Worm (Caenorhabditis elegans): ENCODE measurements around the gene clec-65.

The clec-65 gene

ce11 chrII:12914514-12915075 is 13.5 kb downstream of the clec-65 start, which contains the start of gene F35C5.12 (continued):
- TF ChIP-seq aha-1 (tag; optimal IDR thresholded peaks at IDR 0.05) (no peak), nhr-237 (tag; optimal IDR thresholded peaks at IDR 0.05) (no peak), nhr-12 (tag; optimal IDR thresholded peaks at IDR 0.05) (no peak)

- TF ChIP-seq nhr-71 (tag; optimal IDR thresholded peaks at IDR 0.05) (no peak), ets-5 (GFP tag; IDR thresholded peaks at IDR 0.05) (no peak), unc-30 (tag; optimal IDR thresholded peaks at IDR 0.05) (no peak), mep-1 (tag; optimal IDR thresholded peaks at IDR 0.05) (peak; percentile 8), ces-1 (GFP tag; optimal IDR thresholded peaks at IDR 0.05) (no peak), rnt-1 (tag; optimal IDR thresholded peaks at IDR 0.05) (peak; percentile 10), ztf-4 (tag; optimal IDR thresholded peaks at IDR 0.05) (no peak), dpl-1 (GFP tag; optimal IDR thresholded peaks at IDR 0.05) (peak; percentile 23 to 70 (median 41)), lin-13 (GFP tag; optimal IDR thresholded peaks at IDR 0.05) (peak; percentile 14), mdl-1 (tag; optimal IDR thresholded peaks at IDR 0.05) (no peak), lin-35 (GFP tag; optimal IDR thresholded peaks at IDR 0.05) (peak; percentile 26 to 54), nhr-85 (tag) (peak; percentile 68), snpc-4 (tag; optimal IDR thresholded peaks at IDR 0.05) (no peak), nhr-11 (tag; optimal IDR thresholded peaks at IDR 0.05) (no peak), vab-15 (tag; optimal IDR thresholded peaks at IDR 0.05) (no peak), ceh-82 (tag; optimal IDR thresholded peaks at IDR 0.05) (no peak), pqm-1 (tag; optimal IDR thresholded peaks at IDR 0.05) (no peak), skn-1 (tag; optimal IDR thresholded peaks at IDR 0.05) (peak; percentile 35), efl-1 (optimal IDR thresholded peaks at IDR 0.05) (peak; percentile 56 to 58), efl-1 (GFP tag; optimal IDR thresholded peaks at IDR 0.05 in 1 of 2) (peak; percentile 71 to 91), mab-9 (GFP tag; IDR thresholded peaks at IDR 0.05) (no peak), lsy-2 (tag; optimal IDR thresholded peaks at IDR 0.05) (peak in 1 of 2 experiments; percentile 94), zip-4 (GFP tag; optimal IDR thresholded peaks at IDR 0.05) (no peak), unc-98 (GFP tag; IDR thresholded peaks at IDR 0.05) (no peak), lir-3 (tag; optimal IDR thresholded peaks at IDR 0.05; ENCODE audit: poor library complexity) (no peak), tlp-1 (tag; optimal IDR thresholded peaks at IDR 0.05) (no peak), hlh-17 (GFP tag; optimal IDR thresholded peaks at IDR 0.05; ENCODE audit: borderline replicate concordance) (no peak), C04F5.9 (tag; optimal IDR thresholded peaks at IDR 0.05) (no peak), isw-1 (GFP tag; IDR thresholded peaks at IDR 0.05) (0 out of 2 replicates have a peak, but pooled peaks have one; percentile 3), jun-1 (tag; optimal IDR thresholded peaks at IDR 0.05) (no peak)
Measured at ce11 chrII:12918960-12919553, 17.9 kb downstream of the clec-65 start, which contains the start of the genes F58G1.2 and wago-4. F58G1.2 (minus strand) TSS chrII:12919010. wago-4 (plus strand) TSS chrII:12919551.

ce11 chrII:12921478-12921877 is 20.4 kb downstream of the clec-65 start:
- TF ChIP-seq mdl-1 (tag; optimal IDR thresholded peaks at IDR 0.05) (no peak), mef-2 (tag; optimal IDR thresholded peaks at IDR 0.05) (no peak), tbx-2 (tag; optimal IDR thresholded peaks at IDR 0.05) (no peak), efl-3 (GFP tag; optimal IDR thresholded peaks at IDR 0.05) (no peak), ceh-8 (GFP tag; optimal IDR thresholded peaks at IDR 0.05) (no peak), ceh-63 (GFP tag; optimal IDR thresholded peaks at IDR 0.05) (no peak), ets-5 (GFP tag; IDR thresholded peaks at IDR 0.05) (no peak), hlh-17 (GFP tag; optimal IDR thresholded peaks at IDR 0.05; ENCODE audit: borderline replicate concordance) (no peak), nhr-77 (tag; optimal IDR thresholded peaks at IDR 0.05) (no peak), lin-39 (tag; optimal IDR thresholded peaks at IDR 0.05) (no peak), nhr-20 (tag; optimal IDR thresholded peaks at IDR 0.05) (no peak), mab-9 (GFP tag; IDR thresholded peaks at IDR 0.05) (no peak), ces-1 (GFP tag; optimal IDR thresholded peaks at IDR 0.05) (no peak), isw-1 (GFP tag; IDR thresholded peaks at IDR 0.05) (no peak), fkh-10 (GFP tag; optimal IDR thresholded peaks at IDR 0.05) (no peak), fos-1 (tag; optimal IDR thresholded peaks at IDR 0.05) (no peak), efl-1 (optimal IDR thresholded peaks at IDR 0.05) (no peak), efl-1 (GFP tag; optimal IDR thresholded peaks at IDR 0.05 in 1 of 2) (no peak), dpl-1 (GFP tag; optimal IDR thresholded peaks at IDR 0.05) (no peak), lin-13 (GFP tag; optimal IDR thresholded peaks at IDR 0.05) (no peak)

Data from whole organism, L1 larva.